Worm (Caenorhabditis elegans): ENCODE data around the gene pcyt-2.2.

pcyt-2.2 gene

DNA sequence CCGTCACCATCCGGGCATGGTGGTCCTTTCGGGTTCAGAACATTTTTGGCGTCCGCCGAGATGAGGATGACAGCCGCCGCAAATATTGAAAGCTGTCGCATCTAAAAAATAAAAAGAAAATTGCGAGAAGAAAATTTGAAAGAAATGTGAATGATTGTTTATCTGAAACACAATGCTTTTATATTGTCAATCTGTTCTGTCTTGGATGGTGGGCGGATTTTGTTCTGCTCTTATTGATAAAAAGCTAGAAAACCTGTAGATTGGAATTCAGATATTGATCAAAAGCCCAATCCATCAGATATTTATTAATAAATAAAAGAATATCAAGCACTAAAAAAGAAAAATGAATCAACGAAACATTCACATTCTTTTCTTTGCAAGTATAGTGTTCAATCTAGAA lies 29.7 kb downstream of the pcyt-2.2 start, which contains the start of gene C39D10.7:
Gene C39D10.7, minus strand, starts transcription at position 101 of the 400 bp plus-strand sequence.
- TF ChIP-seq med-1 (GFP tag; optimal IDR thresholded peaks at IDR 0.05; ENCODE audit: insufficient read depth) (no peak), T22C8.4 (GFP tag; IDR thresholded peaks at IDR 0.05) (no peak), tab-1 (GFP tag; IDR thresholded peaks at IDR 0.05) (no peak), cog-1 (tag; optimal IDR thresholded peaks at IDR 0.05) (no peak), ztf-23 (GFP tag; IDR thresholded peaks at IDR 0.05) (no peak), ztf-29 (GFP tag; IDR thresholded peaks at IDR 0.05) (no peak), ref-1 (GFP tag; conservative IDR thresholded peaks at IDR 0.05) (no peak), klf-2 (GFP tag; conservative IDR thresholded peaks at IDR 0.05) (no peak), flt-1 (GFP tag; IDR thresholded peaks at IDR 0.05) (no peak)

DNA sequence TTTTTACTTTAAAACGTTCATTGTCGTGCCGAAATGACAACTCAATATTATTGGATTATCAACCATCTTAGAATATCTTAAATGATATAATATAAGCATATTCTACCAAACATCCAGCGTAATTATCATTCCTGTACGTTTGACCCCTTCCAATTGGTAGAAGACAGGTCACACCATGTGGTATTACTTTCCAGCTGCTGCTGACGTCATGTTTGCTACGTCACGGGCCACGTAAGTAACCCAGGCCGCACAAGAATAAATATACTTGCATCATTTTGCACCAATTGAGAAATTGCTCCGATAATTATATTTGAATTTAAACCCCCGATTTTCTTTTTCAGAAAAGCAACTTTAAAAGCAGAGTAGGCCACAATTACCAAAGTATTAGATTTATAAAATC lies 31.5 kb downstream of the pcyt-2.2 start:
- TF ChIP-seq med-1 (GFP tag; optimal IDR thresholded peaks at IDR 0.05; ENCODE audit: insufficient read depth) (no peak), flt-1 (GFP tag; IDR thresholded peaks at IDR 0.05) (no peak), T22C8.4 (GFP tag; IDR thresholded peaks at IDR 0.05) (no peak), cog-1 (tag; optimal IDR thresholded peaks at IDR 0.05) (no peak), ztf-23 (GFP tag; IDR thresholded peaks at IDR 0.05) (no peak), klf-2 (GFP tag; conservative IDR thresholded peaks at IDR 0.05) (no peak), ztf-29 (GFP tag; IDR thresholded peaks at IDR 0.05) (no peak)

- no peak for TF ChIP-seq med-1 (GFP tag; optimal IDR thresholded peaks at IDR 0.05; ENCODE audit: insufficient read depth)
- no peak for TF ChIP-seq cog-1 (tag; optimal IDR thresholded peaks at IDR 0.05)
- no peak for TF ChIP-seq T22C8.4 (GFP tag; IDR thresholded peaks at IDR 0.05)
- no peak for TF ChIP-seq ztf-23 (GFP tag; IDR thresholded peaks at IDR 0.05)
- TF ChIP-seq ztf-29 (GFP tag; IDR thresholded peaks at IDR 0.05) = no peak
- no peak for TF ChIP-seq tab-1 (GFP tag; IDR thresholded peaks at IDR 0.05)
- no peak for TF ChIP-seq flt-1 (GFP tag; IDR thresholded peaks at IDR 0.05)
- no peak for TF ChIP-seq ref-1 (GFP tag; conservative IDR thresholded peaks at IDR 0.05)
- no peak for TF ChIP-seq klf-2 (GFP tag; conservative IDR thresholded peaks at IDR 0.05)
Observed at ce11 chrX:7916076-7916475, 32.0 kb downstream of the pcyt-2.2 start.

DNA sequence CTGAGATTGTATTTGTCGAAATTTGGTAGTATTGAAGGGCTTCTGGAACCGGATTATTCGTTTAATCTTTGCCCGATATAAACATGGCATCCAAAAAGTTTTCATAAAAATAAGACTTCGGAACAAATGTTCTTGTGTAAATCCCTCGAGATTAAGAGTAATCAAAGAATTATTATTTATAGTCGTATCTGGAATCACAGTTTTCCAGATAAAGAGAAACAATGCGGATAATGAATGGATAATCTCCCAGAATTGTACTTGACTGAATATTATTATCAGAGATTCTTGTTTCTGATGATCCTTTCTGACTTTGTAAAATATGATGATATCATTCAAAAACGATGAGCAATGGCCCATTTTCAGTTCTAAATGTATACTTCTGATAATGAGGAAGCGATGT lies 37.0 kb downstream of the pcyt-2.2 start:
- TF ChIP-seq ref-1 (GFP tag; conservative IDR thresholded peaks at IDR 0.05) = no peak
- no peak for TF ChIP-seq ztf-23 (GFP tag; IDR thresholded peaks at IDR 0.05)
- TF ChIP-seq ztf-29 (GFP tag; IDR thresholded peaks at IDR 0.05) = no peak
- no peak for TF ChIP-seq klf-2 (GFP tag; conservative IDR thresholded peaks at IDR 0.05)
- TF ChIP-seq cog-1 (tag; optimal IDR thresholded peaks at IDR 0.05) = no peak
- TF ChIP-seq tab-1 (GFP tag; IDR thresholded peaks at IDR 0.05) = no peak
- no peak for TF ChIP-seq T22C8.4 (GFP tag; IDR thresholded peaks at IDR 0.05)
- TF ChIP-seq flt-1 (GFP tag; IDR thresholded peaks at IDR 0.05) = no peak
- no peak for TF ChIP-seq med-1 (GFP tag; optimal IDR thresholded peaks at IDR 0.05; ENCODE audit: insufficient read depth)

DNA sequence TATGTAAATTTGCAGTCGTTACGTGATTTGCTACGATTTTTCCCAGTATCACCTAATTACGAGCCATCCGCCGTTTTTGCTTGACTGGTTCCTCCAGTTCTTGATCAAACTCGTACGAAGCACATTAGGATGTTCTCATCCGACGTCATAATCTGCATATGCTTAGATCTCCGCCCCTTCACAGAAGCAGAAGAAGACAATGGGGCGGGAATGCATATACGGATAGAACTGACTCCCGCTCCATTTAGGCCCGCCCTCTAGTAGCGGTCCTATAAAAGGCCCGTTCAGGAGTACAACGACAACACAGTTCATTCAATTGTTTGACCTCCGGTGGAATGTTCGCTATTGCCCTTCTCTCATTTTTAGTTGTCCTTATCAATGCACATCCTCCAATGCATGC lies 41.0 kb downstream of the pcyt-2.2 start, which contains the start of gene zig-4:
Gene zig-4, plus strand, starts transcription at position 301 of the 400 bp plus-strand sequence.
- no peak for TF ChIP-seq T22C8.4 (GFP tag; IDR thresholded peaks at IDR 0.05)
- no peak for TF ChIP-seq med-1 (GFP tag; optimal IDR thresholded peaks at IDR 0.05; ENCODE audit: insufficient read depth)
- TF ChIP-seq ztf-29 (GFP tag; IDR thresholded peaks at IDR 0.05) = no peak
- no peak for TF ChIP-seq klf-2 (GFP tag; conservative IDR thresholded peaks at IDR 0.05)
- no peak for TF ChIP-seq tab-1 (GFP tag; IDR thresholded peaks at IDR 0.05)

ce11 chrX:7930450-7930849 lies 46.4 kb downstream of the pcyt-2.2 start, which contains the start of gene zig-3:
zig-3 (plus strand) TSS chrX:7930750.
- TF ChIP-seq cog-1 (tag; optimal IDR thresholded peaks at IDR 0.05) (no peak), ztf-29 (GFP tag; IDR thresholded peaks at IDR 0.05) (no peak), tab-1 (GFP tag; IDR thresholded peaks at IDR 0.05) (no peak), med-1 (GFP tag; optimal IDR thresholded peaks at IDR 0.05; ENCODE audit: insufficient read depth) (no peak), ztf-23 (GFP tag; IDR thresholded peaks at IDR 0.05) (no peak)

DNA sequence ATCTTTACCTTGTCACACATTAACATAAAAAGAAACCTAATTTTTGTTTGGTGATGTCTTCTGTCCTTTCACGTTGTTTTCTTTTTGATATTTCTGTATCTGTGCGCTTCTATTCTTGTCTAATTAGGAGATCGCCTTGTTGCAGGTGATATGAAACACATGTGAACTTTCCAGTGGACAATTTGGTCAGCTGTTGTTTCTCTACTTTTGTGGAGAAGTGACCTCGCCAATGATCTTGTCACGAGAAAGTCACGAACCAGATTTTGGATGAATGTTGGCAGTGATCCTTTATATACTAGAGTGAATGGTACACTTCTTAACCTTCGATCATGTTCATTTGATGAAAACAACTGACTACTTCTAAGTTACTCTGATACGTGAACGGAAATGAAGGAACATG lies 48.4 kb downstream of the pcyt-2.2 start:
- no peak for TF ChIP-seq med-1 (GFP tag; optimal IDR thresholded peaks at IDR 0.05; ENCODE audit: insufficient read depth)
- TF ChIP-seq ref-1 (GFP tag; conservative IDR thresholded peaks at IDR 0.05) = no peak
- TF ChIP-seq klf-2 (GFP tag; conservative IDR thresholded peaks at IDR 0.05) = no peak
- TF ChIP-seq ztf-23 (GFP tag; IDR thresholded peaks at IDR 0.05) = no peak
- no peak for TF ChIP-seq ztf-29 (GFP tag; IDR thresholded peaks at IDR 0.05)
- TF ChIP-seq cog-1 (tag; optimal IDR thresholded peaks at IDR 0.05) = no peak
- TF ChIP-seq T22C8.4 (GFP tag; IDR thresholded peaks at IDR 0.05) = no peak
- no peak for TF ChIP-seq tab-1 (GFP tag; IDR thresholded peaks at IDR 0.05)
- no peak for TF ChIP-seq flt-1 (GFP tag; IDR thresholded peaks at IDR 0.05)

All from whole organism, midembryonic.